Worm (Caenorhabditis elegans): Measurements from ENCODE around the gene unc-119.

Gene unc-119

ce11 chrIII:10870814-10871213, 31.6 kb upstream of the unc-119 start:
- TF ChIP-seq ztf-11 (tag; optimal IDR thresholded peaks at IDR 0.05) = no peak
- TF ChIP-seq zip-8 (tag; optimal IDR thresholded peaks at IDR 0.05) = no peak
- no peak for TF ChIP-seq M03D4.4 (tag; optimal IDR thresholded peaks at IDR 0.05)

- no peak for TF ChIP-seq bed-3 (GFP tag; optimal IDR thresholded peaks at IDR 0.05)
- TF ChIP-seq unc-120 (tag; optimal IDR thresholded peaks at IDR 0.05; ENCODE audit: poor library complexity, severe bottlenecking) = no peak
- no peak for TF ChIP-seq nhr-2 (tag; optimal IDR thresholded peaks at IDR 0.05)
- no peak for TF ChIP-seq ceh-83 (GFP tag; optimal IDR thresholded peaks at IDR 0.05)
- TF ChIP-seq tbx-8 (GFP tag; optimal IDR thresholded peaks at IDR 0.05) = no peak
- TF ChIP-seq pha-4 (tag; optimal IDR thresholded peaks at IDR 0.05) = no peak
- no peak for TF ChIP-seq lin-13 (tag; optimal IDR thresholded peaks at IDR 0.05)
- no peak for TF ChIP-seq nhr-28 (tag; optimal IDR thresholded peaks at IDR 0.05)
- no peak for TF ChIP-seq ham-2 (GFP tag; optimal IDR thresholded peaks at IDR 0.05)
- no peak for TF ChIP-seq cnd-1 (tag; optimal IDR thresholded peaks at IDR 0.05)
- TF ChIP-seq mep-1 (tag; optimal IDR thresholded peaks at IDR 0.05) = no peak
- no peak for TF ChIP-seq sem-2 (GFP tag; optimal IDR thresholded peaks at IDR 0.05)
- TF ChIP-seq unc-62 (GFP tag; optimal IDR thresholded peaks at IDR 0.05) = no peak
- TF ChIP-seq elt-3 (tag; optimal IDR thresholded peaks at IDR 0.05) = no peak
- no peak for TF ChIP-seq blmp-1 (tag; optimal IDR thresholded peaks at IDR 0.05)
- no peak for TF ChIP-seq sptf-1 (tag; optimal IDR thresholded peaks at IDR 0.05)
- no peak for TF ChIP-seq mab-5 (tag; optimal IDR thresholded peaks at IDR 0.05)
- no peak for TF ChIP-seq nhr-12 (tag; optimal IDR thresholded peaks at IDR 0.05)
- no peak for TF ChIP-seq elt-1 (tag; optimal IDR thresholded peaks at IDR 0.05; ENCODE audit: borderline replicate concordance, insufficient read depth)
- no peak for TF ChIP-seq ztf-11 (tag; optimal IDR thresholded peaks at IDR 0.05)
Measured at ce11 chrIII:10875132-10875531, 27.3 kb upstream of the unc-119 start, which contains the start of gene C44B9.2. Gene C44B9.2 (plus strand): TSS chrIII:10875432.

ce11 chrIII:10877542-10877941, 24.9 kb upstream of the unc-119 start:
- TF ChIP-seq ham-2 (GFP tag; optimal IDR thresholded peaks at IDR 0.05) (no peak), tbx-8 (GFP tag; optimal IDR thresholded peaks at IDR 0.05) (no peak), flh-1 (GFP tag; optimal IDR thresholded peaks at IDR 0.05) (no peak), nhr-12 (tag; optimal IDR thresholded peaks at IDR 0.05) (no peak), ztf-11 (tag; optimal IDR thresholded peaks at IDR 0.05) (no peak)

ce11 chrIII:10880083-10880482, 22.4 kb upstream of the unc-119 start, which contains the start of gene C44B9.3:
Gene C44B9.3 (minus strand): TSS chrIII:10880183.
- TF ChIP-seq nhr-2 (tag; optimal IDR thresholded peaks at IDR 0.05) (no peak), ztf-11 (tag; optimal IDR thresholded peaks at IDR 0.05) (no peak), tbx-8 (GFP tag; optimal IDR thresholded peaks at IDR 0.05) (no peak), hlh-1 (tag; optimal IDR thresholded peaks at IDR 0.05) (no peak), zip-8 (tag; optimal IDR thresholded peaks at IDR 0.05) (no peak), lsy-2 (tag; optimal IDR thresholded peaks at IDR 0.05) (no peak), nhr-28 (tag; optimal IDR thresholded peaks at IDR 0.05) (no peak), nhr-237 (tag; optimal IDR thresholded peaks at IDR 0.05) (no peak), mls-2 (tag; optimal IDR thresholded peaks at IDR 0.05) (no peak), sem-2 (GFP tag; optimal IDR thresholded peaks at IDR 0.05) (no peak), ces-1 (GFP tag; optimal IDR thresholded peaks at IDR 0.05) (no peak)

ce11 chrIII:10881462-10881861, 21.0 kb upstream of the unc-119 start, which contains the start of gene athp-1:
Gene athp-1 (plus strand): TSS chrIII:10881766.
- TF ChIP-seq lin-32 (GFP tag; optimal IDR thresholded peaks at IDR 0.05) = no peak
- TF ChIP-seq elt-1 (tag; optimal IDR thresholded peaks at IDR 0.05; ENCODE audit: borderline replicate concordance, insufficient read depth) = no peak
- TF ChIP-seq lin-13 (tag; optimal IDR thresholded peaks at IDR 0.05) = no peak
- no peak for TF ChIP-seq ztf-11 (tag; optimal IDR thresholded peaks at IDR 0.05)
- no peak for TF ChIP-seq snpc-4 (tag; optimal IDR thresholded peaks at IDR 0.05)
- no peak for TF ChIP-seq ceh-39 (tag; optimal IDR thresholded peaks at IDR 0.05)
- no peak for TF ChIP-seq ceh-43 (GFP tag; optimal IDR thresholded peaks at IDR 0.05)
- TF ChIP-seq nhr-76 (tag; optimal IDR thresholded peaks at IDR 0.05) = no peak
- no peak for TF ChIP-seq pha-4 (tag; optimal IDR thresholded peaks at IDR 0.05)
- no peak for TF ChIP-seq bed-3 (GFP tag; optimal IDR thresholded peaks at IDR 0.05)
- no peak for TF ChIP-seq nhr-2 (tag; optimal IDR thresholded peaks at IDR 0.05)
- no peak for TF ChIP-seq M03D4.4 (tag; optimal IDR thresholded peaks at IDR 0.05)
- TF ChIP-seq flh-1 (GFP tag; optimal IDR thresholded peaks at IDR 0.05) = no peak
- no peak for TF ChIP-seq hlh-1 (tag; optimal IDR thresholded peaks at IDR 0.05)
- TF ChIP-seq tbx-8 (GFP tag; optimal IDR thresholded peaks at IDR 0.05) = no peak
- TF ChIP-seq zip-8 (tag; optimal IDR thresholded peaks at IDR 0.05) = no peak
- TF ChIP-seq nhr-12 (tag; optimal IDR thresholded peaks at IDR 0.05) = no peak
- no peak for TF ChIP-seq sem-2 (GFP tag; optimal IDR thresholded peaks at IDR 0.05)
- TF ChIP-seq lsy-2 (tag; optimal IDR thresholded peaks at IDR 0.05) = no peak
